Worm (Caenorhabditis elegans) whole organism, early embryonic: Measurements from ENCODE around the gene Y46G5A.7.

Source experiments
- aly-1 ChIP-seq: sonication (generic microtip); optimal IDR thresholded peaks from 2 replicates; lab custom pipeline; 2016; ENCODE audit warnings: missing genetic modification characterization, missing compliant biosample characterization
- ama-1 ChIP-seq: fragments of 150-350 bp; optimal IDR thresholded peaks from 2 replicates; lab custom pipeline; 2014
- ceh-13 ChIP-seq: fragments of 200-800 bp; sonication (Bioruptor generic); optimal IDR thresholded peaks from 2 replicates; lab custom pipeline; 2018; ENCODE audit warnings: mild to moderate bottlenecking, missing genetic modification characterization, missing compliant biosample characterization
- ets-7 ChIP-seq: sonication (generic microtip); optimal IDR thresholded peaks from 2 replicates; lab custom pipeline; 2016; ENCODE audit warnings: missing genotype, missing genetic modification characterization, missing compliant biosample characterization
- hmbx-1 ChIP-seq: sonication (generic microtip); optimal IDR thresholded peaks from 2 replicates; lab custom pipeline; 2016; ENCODE audit warnings: mild to moderate bottlenecking, missing genetic modification characterization, missing compliant biosample characterization
- hmg-4 ChIP-seq: fragments of 200-800 bp; sonication (Bioruptor generic); optimal IDR thresholded peaks from 2 replicates; lab custom pipeline; 2018; ENCODE audit warnings: mild to moderate bottlenecking, missing genetic modification characterization, missing compliant biosample characterization
- hnd-1 ChIP-seq: sonication (generic microtip); optimal IDR thresholded peaks from 2 replicates; lab custom pipeline; 2016; ENCODE audit warnings: missing genetic modification characterization, missing compliant biosample characterization
- scrt-1 ChIP-seq: fragments of 200-800 bp; sonication (Bioruptor generic); IDR thresholded peaks from 2 replicates; pipeline ENCODE4 v1.3.6; 2022; ENCODE audit warnings: missing genetic modification characterization, missing compliant biosample characterization
- sea-1 ChIP-seq: fragments of 200-800 bp; sonication (Bioruptor generic); conservative IDR thresholded peaks from 2 replicates; pipeline ENCODE4 v1.3.6; 2022; ENCODE audit warnings: missing genetic modification characterization, missing compliant biosample characterization
- tbx-11 ChIP-seq: fragments of 200-800 bp; sonication (Bioruptor generic); IDR thresholded peaks from 2 replicates; pipeline ENCODE4 v1.3.6; 2022; ENCODE audit warnings: missing genetic modification characterization, missing compliant biosample characterization
- tbx-37 ChIP-seq: fragments of 200-800 bp; sonication (Bioruptor generic); conservative IDR thresholded peaks from 2 replicates; pipeline ENCODE4 v1.3.6; 2022; ENCODE audit warnings: missing genetic modification reagents, missing genetic modification characterization, missing compliant biosample characterization

ce11 chrII:12722685-12723287, 33.3 kb downstream of the Y46G5A.7 start:
- TF ChIP-seq aly-1 (tag; lab: Kevin White, UChicago) (no peak), ama-1 (lab: Kevin White, UChicago) (no peak), tbx-11 (GFP tag; lab: Robert Waterston, UW) (no peak), hmbx-1 (no peak), scrt-1 (GFP tag; lab: Robert Waterston, UW) (no peak), ets-7 (tag; lab: Kevin White, UChicago) (no peak), tbx-37 (GFP tag; lab: Robert Waterston, UW) (no peak), hnd-1 (tag; lab: Kevin White, UChicago) (no peak), sea-1 (GFP tag; lab: Robert Waterston, UW) (no peak), hmg-4 (GFP tag; lab: Kevin White, UChicago) (no peak), ceh-13 (GFP tag; lab: Kevin White, UChicago) (no peak)
